Fruit fly (Drosophila melanogaster) whole organism, prepupa: ENCODE data around the gene CG7227.

Experiments used
- Blimp-1 ChIP-seq: fragments of 200-800 bp; sonication (Bioruptor generic); optimal IDR thresholded peaks from 3 replicates; lab custom pipeline; 2017; ENCODE audit warnings: missing biosample characterization, missing genetic modification characterization, mild to moderate bottlenecking, moderate library complexity, missing genetic modification reagents
- CG10631 ChIP-seq: fragments of 200-800 bp; sonication (Bioruptor generic); optimal IDR thresholded peaks from 2 replicates; lab custom pipeline; 2016; ENCODE audit warnings: missing biosample characterization, missing genetic modification characterization
- CG10669 ChIP-seq: fragments of 200-800 bp; sonication (Bioruptor generic); optimal IDR thresholded peaks from 3 replicates; lab custom pipeline; 2018; ENCODE audit warnings: missing biosample characterization, mild to moderate bottlenecking, missing genetic modification characterization, moderate library complexity
- CG11294 ChIP-seq: fragments of 200-800 bp; sonication (Bioruptor generic); IDR thresholded peaks from 2 replicates; pipeline ENCODE4 v1.3.6; 2022; ENCODE audit warnings: missing biosample characterization, missing genetic modification characterization
- CG11762 ChIP-seq: fragments of 200-800 bp; sonication (Bioruptor generic); optimal IDR thresholded peaks from 3 replicates; lab custom pipeline; 2016; ENCODE audit warnings: missing biosample characterization, missing genetic modification characterization; ENCODE audit not compliant: insufficient read depth
- CG11902 ChIP-seq: fragments of 200-800 bp; sonication (Bioruptor generic); optimal IDR thresholded peaks from 3 replicates; lab custom pipeline; 2016; ENCODE audit warnings: missing biosample characterization, missing genetic modification characterization
- CG15336 ChIP-seq: fragments of 200-800 bp; sonication (Bioruptor generic); IDR thresholded peaks from 2 replicates; pipeline ENCODE4 v1.3.6; 2022; ENCODE audit warnings: missing biosample characterization, missing genetic modification characterization
- CG1621 ChIP-seq: fragments of 200-800 bp; sonication (Bioruptor generic); optimal IDR thresholded peaks from 3 replicates; lab custom pipeline; 2018; ENCODE audit warnings: missing biosample characterization, mild to moderate bottlenecking, missing genetic modification characterization
- CG16779 ChIP-seq: fragments of 200-800 bp; sonication (Bioruptor generic); optimal IDR thresholded peaks from 3 replicates; lab custom pipeline; 2017; ENCODE audit warnings: missing biosample characterization, mild to moderate bottlenecking, missing genetic modification characterization
- CG31627 ChIP-seq: fragments of 200-800 bp; sonication (Bioruptor generic); optimal IDR thresholded peaks from 3 replicates; lab custom pipeline; 2016; ENCODE audit warnings: missing biosample characterization, missing genetic modification characterization
- CG3919 ChIP-seq: fragments of 200-800 bp; sonication (Bioruptor generic); optimal IDR thresholded peaks from 3 replicates; lab custom pipeline; 2016; ENCODE audit warnings: missing biosample characterization, missing genetic modification characterization
- CG4318 ChIP-seq: fragments of 200-800 bp; sonication (Bioruptor generic); optimal IDR thresholded peaks from 3 replicates; lab custom pipeline; 2017; ENCODE audit warnings: missing biosample characterization, mild to moderate bottlenecking, missing genetic modification characterization
- CG6163 ChIP-seq: fragments of 200-800 bp; sonication (Bioruptor generic); IDR thresholded peaks from 3 replicates; pipeline ENCODE4 v1.3.6; 2022; ENCODE audit warnings: missing biosample characterization, missing genetic modification characterization
- CG6276 ChIP-seq: fragments of 200-800 bp; sonication (Bioruptor generic); optimal IDR thresholded peaks from 2 replicates; lab custom pipeline; 2017; ENCODE audit warnings: missing biosample characterization, mild to moderate bottlenecking, missing genetic modification characterization
- CG6792 ChIP-seq: fragments of 200-800 bp; sonication (Bioruptor generic); optimal IDR thresholded peaks from 3 replicates; lab custom pipeline; 2016; ENCODE audit warnings: missing biosample characterization, missing genetic modification characterization
- CG6808 ChIP-seq: fragments of 200-800 bp; sonication (Bioruptor generic); optimal IDR thresholded peaks from 3 replicates; lab custom pipeline; 2017; ENCODE audit warnings: missing biosample characterization, missing genetic modification characterization, mild to moderate bottlenecking, moderate library complexity, missing genetic modification reagents
- CG6854 ChIP-seq: fragments of 200-800 bp; sonication (Bioruptor generic); optimal IDR thresholded peaks from 2 replicates; lab custom pipeline; 2017; ENCODE audit warnings: missing biosample characterization, mild to moderate bottlenecking, missing genetic modification characterization
- CG8119 ChIP-seq: fragments of 200-800 bp; sonication (Bioruptor generic); IDR thresholded peaks from 3 replicates; pipeline ENCODE4 v1.3.6; 2022; ENCODE audit warnings: missing biosample characterization, missing genetic modification characterization
- CG8319 ChIP-seq: fragments of 200-800 bp; sonication (Bioruptor generic); optimal IDR thresholded peaks from 3 replicates; lab custom pipeline; 2016; ENCODE audit warnings: missing biosample characterization, missing genetic modification characterization
- CG9139 ChIP-seq: fragments of 200-800 bp; sonication (Bioruptor generic); optimal IDR thresholded peaks from 3 replicates; lab custom pipeline; 2017; ENCODE audit warnings: missing biosample characterization, mild to moderate bottlenecking, missing genetic modification characterization
- Eip75B ChIP-seq: fragments of 200-800 bp; sonication (Bioruptor generic); optimal IDR thresholded peaks from 3 replicates; lab custom pipeline; 2016; ENCODE audit warnings: missing biosample characterization, missing genetic modification characterization
- Eip78C ChIP-seq: fragments of 200-800 bp; sonication (Bioruptor generic); peaks from one replicate; lab custom pipeline; 2016; ENCODE audit warnings: missing biosample characterization, missing genetic modification characterization
- Eip93F ChIP-seq: fragments of 200-800 bp; sonication (Bioruptor generic); optimal IDR thresholded peaks from 2 replicates; lab custom pipeline; 2016; ENCODE audit warnings: missing biosample characterization, mild to moderate bottlenecking, missing genetic modification characterization
- Ets21C ChIP-seq: fragments of 200-800 bp; sonication (Bioruptor generic); optimal IDR thresholded peaks from 3 replicates; lab custom pipeline; 2016; ENCODE audit warnings: missing biosample characterization, missing genetic modification characterization
- Ets96B ChIP-seq: fragments of 200-800 bp; optimal IDR thresholded peaks from 2 replicates; lab custom pipeline; 2019; ENCODE audit warnings: missing biosample characterization, mild to moderate bottlenecking, missing genetic modification characterization, moderate library complexity
- Gug ChIP-seq: fragments of 200-800 bp; sonication (Bioruptor generic); IDR thresholded peaks from 2 replicates; pipeline ENCODE4 v1.3.6; 2022; ENCODE audit warnings: missing biosample characterization, missing genetic modification characterization
- Hr38 ChIP-seq: sonication (Bioruptor generic); optimal IDR thresholded peaks from 2 replicates; lab custom pipeline; 2016; ENCODE audit warnings: missing biosample characterization, missing genetic modification characterization
- Hr39 ChIP-seq: fragments of 200-800 bp; sonication (Bioruptor generic); optimal IDR thresholded peaks from 2 replicates; lab custom pipeline; 2016; ENCODE audit warnings: missing biosample characterization, missing genetic modification characterization
- Hr4 ChIP-seq: fragments of 200-800 bp; sonication (Bioruptor generic); optimal IDR thresholded peaks from 3 replicates; lab custom pipeline; 2016; ENCODE audit warnings: missing biosample characterization, missing genetic modification characterization
- Lpt ChIP-seq: fragments of 200-800 bp; sonication (Bioruptor generic); optimal IDR thresholded peaks from 3 replicates; lab custom pipeline; 2016; ENCODE audit warnings: missing biosample characterization, missing genetic modification characterization
- Met ChIP-seq: fragments of 200-800 bp; sonication (Bioruptor generic); optimal IDR thresholded peaks from 3 replicates; lab custom pipeline; 2016; ENCODE audit warnings: missing biosample characterization, missing genetic modification characterization
- OdsH ChIP-seq: fragments of 200-800 bp; sonication (Bioruptor generic); optimal IDR thresholded peaks from 3 replicates; lab custom pipeline; 2016; ENCODE audit warnings: missing biosample characterization, missing genetic modification characterization
- Smox ChIP-seq: fragments of 200-800 bp; sonication (Bioruptor generic); optimal IDR thresholded peaks from 3 replicates; lab custom pipeline; 2016; ENCODE audit warnings: missing biosample characterization, missing genetic modification characterization
- Sox102F ChIP-seq: fragments of 200-800 bp; sonication (Bioruptor generic); optimal IDR thresholded peaks from 2 replicates; lab custom pipeline; 2016; ENCODE audit warnings: missing biosample characterization, mild to moderate bottlenecking, missing genetic modification characterization
- Sox14 ChIP-seq: fragments of 200-800 bp; sonication (Bioruptor generic); optimal IDR thresholded peaks from 3 replicates; lab custom pipeline; 2016; ENCODE audit warnings: missing biosample characterization, missing genetic modification characterization
- Sox15 ChIP-seq: fragments of 200-800 bp; sonication (Bioruptor generic); optimal IDR thresholded peaks from 3 replicates; lab custom pipeline; 2016; ENCODE audit warnings: missing biosample characterization, missing genetic modification characterization
- achi ChIP-seq: fragments of 200-800 bp; sonication (Bioruptor generic); optimal IDR thresholded peaks from 3 replicates; lab custom pipeline; 2016; ENCODE audit warnings: missing biosample characterization, missing genetic modification characterization
- cyc ChIP-seq: fragments of 200-800 bp; sonication (Bioruptor generic); optimal IDR thresholded peaks from 3 replicates; lab custom pipeline; 2016; ENCODE audit warnings: missing biosample characterization, missing genetic modification characterization
- dsx ChIP-seq: fragments of 200-800 bp; optimal IDR thresholded peaks from 3 replicates; lab custom pipeline; 2019; ENCODE audit warnings: missing biosample characterization, mild to moderate bottlenecking, missing genetic modification characterization, moderate library complexity; ENCODE audit not compliant: poor library complexity, severe bottlenecking
- eg ChIP-seq: fragments of 200-800 bp; sonication (Bioruptor generic); IDR thresholded peaks from 3 replicates; pipeline ENCODE4 v1.3.6; 2022; ENCODE audit warnings: missing biosample characterization, missing genetic modification characterization
- esn ChIP-seq: fragments of 200-800 bp; sonication (Bioruptor generic); optimal IDR thresholded peaks from 2 replicates; lab custom pipeline; 2016; ENCODE audit warnings: missing biosample characterization, mild to moderate bottlenecking, missing genetic modification characterization, moderate library complexity
- fd59A ChIP-seq: fragments of 200-800 bp; sonication (Bioruptor generic); optimal IDR thresholded peaks from 2 replicates; lab custom pipeline; 2017; ENCODE audit warnings: missing biosample characterization, mild to moderate bottlenecking, missing genetic modification characterization, missing genetic modification reagents
- fkh ChIP-seq: fragments of 200-800 bp; sonication (Bioruptor generic); optimal IDR thresholded peaks from 3 replicates; lab custom pipeline; 2017; ENCODE audit warnings: missing biosample characterization, mild to moderate bottlenecking, missing genetic modification characterization, moderate library complexity
- lz ChIP-seq: fragments of 200-800 bp; sonication (Bioruptor generic); optimal IDR thresholded peaks from 3 replicates; lab custom pipeline; 2016; ENCODE audit warnings: missing biosample characterization, missing genetic modification characterization
- net ChIP-seq: fragments of 200-800 bp; sonication (Bioruptor generic); optimal IDR thresholded peaks from 3 replicates; lab custom pipeline; 2016; ENCODE audit warnings: missing biosample characterization, missing genetic modification characterization
- pdm3 ChIP-seq: fragments of 200-800 bp; sonication (Bioruptor generic); optimal IDR thresholded peaks from 3 replicates; lab custom pipeline; 2016; ENCODE audit warnings: missing biosample characterization, missing genetic modification characterization
- salr ChIP-seq, 2 experiments: fragments of 200-800 bp; sonication (Bioruptor generic); optimal IDR thresholded peaks; 3 replicates each; lab custom pipeline; 2016 to 2018; ENCODE audit warnings: missing biosample characterization in 2 of 2, missing genetic modification characterization in 2 of 2, mild to moderate bottlenecking in 1 of 2
- svp ChIP-seq: fragments of 200-800 bp; sonication (Bioruptor generic); peaks from one replicate; lab custom pipeline; 2016; ENCODE audit warnings: missing biosample characterization, missing genetic modification characterization
- topi ChIP-seq: fragments of 200-800 bp; sonication (Bioruptor generic); optimal IDR thresholded peaks from 3 replicates; lab custom pipeline; 2016; ENCODE audit warnings: missing biosample characterization, missing genetic modification characterization

Gene CG7227

DNA sequence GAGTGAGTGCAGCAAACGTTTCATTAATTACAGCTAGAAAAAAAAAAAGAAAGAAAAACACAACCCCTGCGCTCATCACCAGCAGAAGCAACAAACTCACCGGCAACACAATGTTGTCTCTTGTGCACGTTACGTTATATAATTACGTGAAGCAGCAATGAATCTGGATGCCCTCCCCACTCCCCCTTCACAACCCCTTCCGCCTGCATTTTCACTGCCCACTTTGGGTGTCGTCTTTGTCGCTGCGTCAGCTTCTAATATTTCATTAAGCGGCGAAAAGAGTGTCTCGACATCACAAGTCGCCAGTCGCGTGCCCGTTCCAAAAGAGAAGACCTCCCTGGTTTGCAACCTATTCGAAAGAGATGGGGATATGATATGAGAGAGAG is 31.5 kb downstream of the CG7227 start:
- no peak for TF ChIP-seq Met (GFP tag; lab: Kevin White, UChicago)
- no peak for TF ChIP-seq cyc (GFP tag; lab: Kevin White, UChicago)
- TF ChIP-seq esn (GFP tag; lab: Kevin White, UChicago) = no peak

DNA sequence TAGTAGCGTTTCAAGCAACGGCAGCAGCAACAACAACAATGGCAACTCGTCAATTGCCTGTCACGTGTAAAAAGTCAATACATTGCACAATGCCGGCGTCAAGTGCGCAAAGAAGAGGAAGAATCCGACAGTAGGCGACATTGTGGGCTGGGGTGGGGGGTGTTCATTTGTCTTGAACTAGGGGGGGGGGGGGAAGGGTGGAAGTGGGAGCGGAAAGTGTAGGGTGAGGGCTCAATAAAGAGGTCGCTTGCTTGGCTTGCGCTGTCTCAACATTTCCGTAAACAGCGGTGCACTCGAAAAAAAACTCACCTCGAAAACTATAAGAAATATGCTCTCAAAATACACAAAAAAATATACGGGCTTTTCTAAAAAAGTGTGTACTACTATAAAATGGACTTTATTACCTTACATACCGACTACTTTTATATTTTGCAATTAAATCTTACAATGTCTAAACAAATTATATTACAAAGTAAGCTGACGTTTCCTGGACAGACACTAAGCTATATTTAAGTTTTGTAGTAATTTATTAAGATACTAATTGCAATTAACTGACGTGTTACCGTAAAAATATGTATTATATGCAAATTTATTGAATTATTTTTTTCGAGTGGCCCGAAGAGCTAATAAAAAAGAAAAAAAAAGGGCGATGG is 32.0 kb downstream of the CG7227 start:
- TF ChIP-seq Gug (GFP tag; lab: Robert Waterston, UW) = no peak
- TF ChIP-seq CG4318 (GFP tag; lab: Kevin White, UChicago) = peak; percentile 40
- TF ChIP-seq achi = peak; percentile 34
- TF ChIP-seq CG6854 (GFP tag; lab: Kevin White, UChicago) = no peak
- peak; percentile 41 for TF ChIP-seq CG15336
- no peak for TF ChIP-seq lz (GFP tag; lab: Kevin White, UChicago)
- TF ChIP-seq dsx (GFP tag; lab: Kevin White, UChicago) = peak; percentile 15
- no peak for TF ChIP-seq CG6792 (GFP tag; lab: Kevin White, UChicago)
- TF ChIP-seq Sox15 (GFP tag; lab: Kevin White, UChicago) = no peak
- TF ChIP-seq Sox14 (GFP tag; lab: Kevin White, UChicago) = no peak
- 0 out of 3 replicates have a peak, but pooled peaks have one; percentile 34 for TF ChIP-seq CG8119 (GFP tag; lab: Robert Waterston, UW)
- no peak for TF ChIP-seq Eip93F
- TF ChIP-seq Eip78C (GFP tag; lab: Kevin White, UChicago) = peak; percentile 81
- peak in 1 of 2 experiments; percentile 53 for TF ChIP-seq salr (GFP tag; optimal IDR thresholded peaks at IDR 0.05; lab: Kevin White, UChicago)
- no peak for TF ChIP-seq CG31627 (GFP tag; lab: Kevin White, UChicago)
- TF ChIP-seq net (GFP tag; lab: Kevin White, UChicago) = no peak
- no peak for TF ChIP-seq svp (GFP tag; lab: Kevin White, UChicago)
- TF ChIP-seq CG11902 (GFP tag; lab: Kevin White, UChicago) = no peak
- no peak for TF ChIP-seq cyc (GFP tag; lab: Kevin White, UChicago)
- TF ChIP-seq CG9139 = no peak
- no peak for TF ChIP-seq Ets21C
- peak; percentile 8 for TF ChIP-seq topi (GFP tag; lab: Kevin White, UChicago)
- TF ChIP-seq CG8319 (GFP tag; lab: Kevin White, UChicago) = no peak
- no peak for TF ChIP-seq Smox (GFP tag; lab: Kevin White, UChicago)
- TF ChIP-seq Ets96B (tag; lab: Kevin White, UChicago) = peak; percentile 18
- TF ChIP-seq CG6808 (GFP tag; lab: Kevin White, UChicago) = no peak
- no peak for TF ChIP-seq Lpt (GFP tag; lab: Kevin White, UChicago)
- peak; percentile 59 for TF ChIP-seq Hr4
- TF ChIP-seq fd59A (GFP tag; lab: Kevin White, UChicago) = no peak
- no peak for TF ChIP-seq Hr39 (GFP tag; lab: Kevin White, UChicago)
- TF ChIP-seq Met (GFP tag; lab: Kevin White, UChicago) = no peak
- peak; percentile 20 for TF ChIP-seq CG3919 (GFP tag; lab: Kevin White, UChicago)
- peak; percentile 36 for TF ChIP-seq pdm3
- TF ChIP-seq Blimp-1 = no peak
- TF ChIP-seq CG6163 (GFP tag; lab: Robert Waterston, UW) = 0 out of 3 replicates have a peak, but pooled peaks have one; percentile 4
- TF ChIP-seq OdsH (GFP tag; lab: Kevin White, UChicago) = peak; percentile 25
- no peak for TF ChIP-seq Hr38 (GFP tag; lab: Kevin White, UChicago)
- peak; percentile 36 for TF ChIP-seq CG10669
- no peak for TF ChIP-seq fkh (GFP tag; lab: Kevin White, UChicago)
- TF ChIP-seq Eip75B (GFP tag; lab: Kevin White, UChicago) = peak; percentile 3
- no peak for TF ChIP-seq esn (GFP tag; lab: Kevin White, UChicago)
- peak; percentile 37; the same call in 1 of the 3 replicates for TF ChIP-seq eg (GFP tag; lab: Robert Waterston, UW)
- TF ChIP-seq CG11762 (GFP tag; lab: Kevin White, UChicago) = no peak
- TF ChIP-seq Sox102F (GFP tag; lab: Kevin White, UChicago) = no peak
- peak; percentile 42 for TF ChIP-seq CG10631
- no peak for TF ChIP-seq CG1621 (tag; lab: Kevin White, UChicago)
- TF ChIP-seq CG11294 (GFP tag; lab: Robert Waterston, UW) = no peak
- TF ChIP-seq CG16779 (tag; lab: Kevin White, UChicago) = no peak
- TF ChIP-seq CG6276 (GFP tag; lab: Kevin White, UChicago) = peak; percentile 47
